Fruit fly (Drosophila melanogaster) whole organism: ENCODE measurements around the gene CG31075.

Experiments
- EcR ChIP-seq, 2 experiments: fragments of >200 bp; optimal IDR thresholded peaks; 2 replicates each; lab custom pipeline; 2017; ENCODE audit warnings: missing biosample characterization in 2 of 2, missing genetic modification characterization in 2 of 2, missing genetic modification reagents in 2 of 2
- usp ChIP-seq: fragments of >200 bp; optimal IDR thresholded peaks from 2 replicates; lab custom pipeline; 2017; ENCODE audit warnings: missing biosample characterization, missing genetic modification characterization, mixed read lengths

DNA sequence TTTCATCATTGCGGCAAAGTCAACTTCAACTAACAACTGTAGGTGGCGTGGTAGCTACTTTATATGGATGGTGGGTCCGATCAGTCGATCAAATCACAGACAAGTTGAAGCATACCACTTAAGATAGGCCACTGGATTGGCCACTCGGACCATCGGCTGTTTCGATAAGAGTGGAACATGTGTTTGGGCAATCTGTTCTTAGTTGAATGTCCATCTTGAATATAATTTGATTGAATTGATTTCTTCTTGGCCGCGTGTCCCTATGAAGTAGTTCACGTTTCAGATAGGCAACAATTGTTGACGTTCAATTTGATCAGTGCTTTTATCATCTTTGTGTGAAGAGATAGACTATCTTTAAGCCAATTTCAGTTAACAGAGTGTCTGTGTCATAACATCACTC, 18.7 kb upstream of the CG31075 start, which contains the start of gene CG6295:
- no peak for TF ChIP-seq usp (GFP tag; lab: Kevin White, UChicago)
- no peak for TF ChIP-seq EcR (GFP tag; optimal IDR thresholded peaks at IDR 0.05; lab: Kevin White, UChicago)
